Worm (Caenorhabditis elegans) whole organism, L1 larva: ENCODE data around the gene scl-6.

Source experiments
- C16A3.4 ChIP-seq: fragments of 150-350 bp; optimal IDR thresholded peaks from 2 replicates; lab custom pipeline; 2014; ENCODE audit warnings: missing biosample characterization, missing genetic modification characterization
- C34B4.2 ChIP-seq: sonication (generic microtip); optimal IDR thresholded peaks from 2 replicates; lab custom pipeline; 2017; ENCODE audit warnings: mild to moderate bottlenecking, missing genetic modification characterization, missing compliant biosample characterization
- aha-1 ChIP-seq: fragments of 150-350 bp; optimal IDR thresholded peaks from 2 replicates; lab custom pipeline; 2014; ENCODE audit warnings: missing biosample characterization, missing genetic modification characterization
- ceh-8 ChIP-seq: fragments of 200-800 bp; sonication (Bioruptor generic); optimal IDR thresholded peaks from 2 replicates; lab custom pipeline; 2018; ENCODE audit warnings: mild to moderate bottlenecking, missing genetic modification characterization, moderate library complexity, missing compliant biosample characterization
- ceh-88 ChIP-seq: fragments of 200-800 bp; sonication (Bioruptor generic); IDR thresholded peaks from 2 replicates; pipeline ENCODE4 v1.3.6; 2022; ENCODE audit warnings: missing genetic modification characterization, missing compliant biosample characterization
- ceh-90 ChIP-seq: sonication (generic microtip); optimal IDR thresholded peaks from 2 replicates; lab custom pipeline; 2016; ENCODE audit warnings: missing genetic modification characterization, missing compliant biosample characterization
- dsc-1 ChIP-seq: sonication (generic microtip); optimal IDR thresholded peaks from 2 replicates; lab custom pipeline; 2016; ENCODE audit warnings: mild to moderate bottlenecking, missing genetic modification characterization, missing compliant biosample characterization
- efl-1 ChIP-seq, 4 experiments: fragments of 150-350 bp; optimal IDR thresholded peaks in 3 of 4; peaks in 1 of 4; 1 replicate in 1 of 4; 2 replicates in 3 of 4; lab custom pipeline; 2014; ENCODE audit warnings: missing biosample characterization in 2 of 4, missing genetic modification characterization in 2 of 4, missing genetic modification reagents in 2 of 4
- elt-2 ChIP-seq: sonication (generic microtip); optimal IDR thresholded peaks from 2 replicates; lab custom pipeline; 2016; ENCODE audit warnings: missing genetic modification characterization, mild to moderate bottlenecking, inconsistent platforms, missing compliant biosample characterization, missing genetic modification reagents
- fkh-10 ChIP-seq: sonication (generic microtip); optimal IDR thresholded peaks from 2 replicates; lab custom pipeline; 2017; ENCODE audit warnings: missing biosample characterization, missing genetic modification reagents, missing genetic modification characterization
- fkh-4 ChIP-seq: sonication (generic microtip); optimal IDR thresholded peaks from 2 replicates; lab custom pipeline; 2016; ENCODE audit warnings: missing compliant biosample characterization, missing genetic modification characterization, borderline replicate concordance
- fkh-8 ChIP-seq: sonication (generic microtip); optimal IDR thresholded peaks from 2 replicates; lab custom pipeline; 2016; ENCODE audit warnings: mild to moderate bottlenecking, missing genetic modification characterization, missing compliant biosample characterization
- grh-1 ChIP-seq: fragments of 200-800 bp; sonication (Bioruptor generic); IDR thresholded peaks from 2 replicates; pipeline ENCODE4 v1.3.6; 2022; ENCODE audit warnings: missing genetic modification reagents, missing genetic modification characterization, missing compliant biosample characterization
- hlh-4 ChIP-seq: sonication (generic microtip); optimal IDR thresholded peaks from 2 replicates; lab custom pipeline; 2016; ENCODE audit warnings: mild to moderate bottlenecking, missing genetic modification characterization, missing compliant biosample characterization
- irx-1 ChIP-seq: sonication (generic microtip); optimal IDR thresholded peaks from 2 replicates; lab custom pipeline; 2016; ENCODE audit warnings: missing genetic modification characterization, missing compliant biosample characterization
- isw-1 ChIP-seq: fragments of 200-800 bp; sonication (Bioruptor generic); IDR thresholded peaks from 2 replicates; pipeline ENCODE4 v1.3.6; 2022; ENCODE audit warnings: missing genetic modification characterization, missing compliant biosample characterization
- jun-1 ChIP-seq: fragments of 150-350 bp; optimal IDR thresholded peaks from 2 replicates; lab custom pipeline; 2014; ENCODE audit warnings: missing biosample characterization, missing genetic modification reagents, missing genetic modification characterization
- lin-15B ChIP-seq: fragments of 150-350 bp; sonication (generic microtip); optimal IDR thresholded peaks from 3 replicates; lab custom pipeline; 2014; ENCODE audit warnings: missing biosample characterization, missing genetic modification characterization
- lin-35 ChIP-seq, 2 experiments: fragments of 150-350 bp; optimal IDR thresholded peaks; 2 replicates each; lab custom pipeline; 2014; ENCODE audit warnings: missing biosample characterization in 2 of 2, missing genetic modification characterization in 2 of 2, missing genetic modification reagents in 2 of 2
- nhr-12 ChIP-seq: sonication (generic microtip); optimal IDR thresholded peaks from 2 replicates; lab custom pipeline; 2017; ENCODE audit warnings: missing biosample characterization, missing genetic modification characterization
- nhr-19 ChIP-seq: fragments of 200-800 bp; sonication (Bioruptor generic); conservative IDR thresholded peaks from 2 replicates; pipeline ENCODE4 v1.3.6; 2022; ENCODE audit warnings: missing genetic modification characterization, missing compliant biosample characterization
- nhr-47 ChIP-seq: sonication (generic microtip); optimal IDR thresholded peaks from 2 replicates; lab custom pipeline; 2016; ENCODE audit warnings: mild to moderate bottlenecking, missing genetic modification characterization, moderate library complexity, missing compliant biosample characterization
- nhr-71 ChIP-seq: sonication (generic microtip); optimal IDR thresholded peaks from 2 replicates; lab custom pipeline; 2016; ENCODE audit warnings: mild to moderate bottlenecking, missing genetic modification characterization, moderate library complexity, missing compliant biosample characterization
- nhr-76 ChIP-seq: sonication (generic microtip); optimal IDR thresholded peaks from 2 replicates; lab custom pipeline; 2017; ENCODE audit warnings: missing biosample characterization, missing genetic modification characterization
- pag-3 ChIP-seq: sonication (generic microtip); optimal IDR thresholded peaks from 2 replicates; lab custom pipeline; 2017; ENCODE audit warnings: missing genetic modification characterization, mild to moderate bottlenecking, missing compliant biosample characterization, antibody characterized with exemption, borderline replicate concordance; ENCODE audit not compliant: insufficient read depth
- skn-1 ChIP-seq: fragments of 150-350 bp; optimal IDR thresholded peaks from 2 replicates; lab custom pipeline; 2014; ENCODE audit warnings: missing biosample characterization, missing genetic modification characterization
- sup-37 ChIP-seq: fragments of 200-800 bp; sonication (Bioruptor generic); optimal IDR thresholded peaks from 2 replicates; lab custom pipeline; 2018; ENCODE audit warnings: mild to moderate bottlenecking, missing genetic modification characterization, missing compliant biosample characterization
- unc-62 ChIP-seq: fragments of 150-350 bp; optimal IDR thresholded peaks from 2 replicates; lab custom pipeline; 2014; ENCODE audit warnings: missing biosample characterization, missing genetic modification reagents, missing genetic modification characterization
- vab-15 ChIP-seq: sonication (generic microtip); optimal IDR thresholded peaks from 2 replicates; lab custom pipeline; 2017; ENCODE audit warnings: missing genotype, mild to moderate bottlenecking, missing genetic modification characterization, missing compliant biosample characterization
- ztf-11 ChIP-seq, 2 experiments: sonication (generic microtip); optimal IDR thresholded peaks; 2 replicates each; lab custom pipeline; 2016 to 2017; ENCODE audit warnings: missing genetic modification characterization in 2 of 2, missing biosample characterization in 1 of 2, missing compliant biosample characterization in 1 of 2

The scl-6 gene

DNA sequence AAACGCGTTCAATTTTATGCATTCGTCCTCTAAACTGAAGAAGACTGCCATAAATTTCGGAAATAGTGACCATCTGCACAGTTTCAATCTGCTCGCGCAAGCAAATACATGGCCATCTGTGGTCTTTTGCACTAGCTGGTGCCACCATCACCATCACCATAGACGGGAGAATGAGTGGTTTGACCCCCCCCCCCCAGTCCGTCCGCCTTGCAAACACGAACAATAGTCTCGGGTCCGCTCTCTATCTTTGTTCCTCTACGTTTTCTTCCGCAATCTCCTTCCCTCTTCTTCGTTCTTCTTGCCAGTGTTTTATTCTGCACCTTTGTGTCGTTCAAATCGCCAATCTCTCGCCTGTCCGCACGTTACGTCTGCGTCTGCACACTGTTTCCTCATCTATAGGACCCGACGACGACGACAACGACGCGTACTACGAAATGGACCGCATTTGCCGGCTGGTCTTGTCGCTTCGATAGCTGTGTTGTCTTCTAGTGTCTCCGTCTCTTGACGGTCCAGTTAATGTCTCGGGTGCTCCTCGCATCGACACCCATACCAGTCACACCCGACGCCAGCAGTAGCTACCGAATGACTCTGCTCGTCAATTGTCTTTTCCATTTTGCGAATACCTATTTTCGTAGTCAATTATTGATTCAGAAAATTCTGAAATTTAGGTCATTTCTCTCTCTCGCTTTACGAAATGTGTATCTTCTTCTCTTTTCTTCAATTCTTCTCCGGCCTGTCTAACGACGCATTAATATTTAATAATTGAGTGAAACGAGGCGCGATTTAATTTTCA, 38.7 kb upstream of the scl-6 start (continued):
- TF ChIP-seq jun-1 (tag; lab: Kevin White, UChicago) (no peak), lin-15B (tag; lab: Kevin White, UChicago) (no peak), isw-1 (GFP tag; lab: Robert Waterston, UW) (no peak), nhr-76 (no peak), skn-1 (tag; lab: Kevin White, UChicago) (no peak), nhr-71 (no peak), ztf-11 (tag; optimal IDR thresholded peaks at IDR 0.05; lab: Kevin White, UChicago) (peak in 1 of 2 experiments; percentile 17), grh-1 (GFP tag; lab: Robert Waterston, UW) (no peak), ceh-8 (GFP tag; lab: Kevin White, UChicago) (no peak), nhr-47 (tag; lab: Kevin White, UChicago) (peak; percentile 22), nhr-19 (GFP tag; lab: Robert Waterston, UW) (no peak; the same call in 1 of the 2 replicates), fkh-4 (tag; lab: Kevin White, UChicago) (no peak), pag-3 (tag; lab: Kevin White, UChicago) (no peak), vab-15 (no peak), irx-1 (tag; lab: Kevin White, UChicago) (no peak), C34B4.2 (tag; lab: Kevin White, UChicago) (no peak), sup-37 (GFP tag; lab: Kevin White, UChicago) (no peak), C16A3.4 (tag; lab: Kevin White, UChicago) (peak; percentile 3), nhr-12 (tag; lab: Kevin White, UChicago) (no peak)

DNA sequence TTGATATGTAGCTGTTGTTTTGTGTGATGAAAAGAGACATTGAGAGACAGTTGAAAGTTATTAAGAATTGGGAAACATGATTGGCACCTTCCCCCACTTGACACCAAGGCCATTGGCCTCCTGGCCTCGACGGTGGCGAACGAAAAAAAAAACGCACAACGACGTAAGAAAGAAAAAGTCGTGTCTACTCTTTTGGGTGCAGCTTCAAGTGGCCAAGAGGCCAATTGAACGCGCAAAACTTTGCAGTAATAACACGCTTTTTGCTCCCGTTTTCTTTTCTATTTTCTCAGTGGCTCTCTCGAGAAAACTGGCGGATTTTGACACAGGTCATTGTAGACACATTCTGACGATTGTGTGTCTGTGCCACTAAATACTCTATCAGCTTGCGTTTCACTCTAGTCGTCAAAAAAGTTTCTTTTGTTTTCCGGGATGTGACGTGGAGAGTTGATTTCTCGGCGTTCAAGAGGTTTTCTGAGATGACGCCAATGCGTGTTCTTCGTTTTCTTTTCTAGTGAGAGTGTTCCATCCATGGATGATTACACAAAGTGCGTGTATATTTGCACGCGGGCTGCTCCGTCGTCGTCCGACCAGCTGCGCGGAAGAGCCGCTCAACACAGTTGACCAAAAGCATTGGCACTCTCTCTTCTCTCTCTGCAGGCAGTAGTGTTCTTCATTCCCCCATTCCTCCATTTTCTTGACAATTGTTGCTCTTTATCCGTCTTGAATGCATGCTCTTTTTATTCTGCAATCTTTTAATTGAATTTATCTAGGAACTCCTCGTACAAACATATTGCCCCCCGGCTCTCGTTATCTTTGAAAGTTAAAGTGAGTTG, 37.9 kb upstream of the scl-6 start:
- no peak for TF ChIP-seq hlh-4 (tag; lab: Kevin White, UChicago)
- TF ChIP-seq efl-1 (optimal IDR thresholded peaks at IDR 0.05; lab: Kevin White, UChicago): no peak
- TF ChIP-seq efl-1 (GFP tag; optimal IDR thresholded peaks at IDR 0.05 in 1 of 2; lab: Kevin White, UChicago): peak in 1 of 2 experiments; percentile 55

DNA sequence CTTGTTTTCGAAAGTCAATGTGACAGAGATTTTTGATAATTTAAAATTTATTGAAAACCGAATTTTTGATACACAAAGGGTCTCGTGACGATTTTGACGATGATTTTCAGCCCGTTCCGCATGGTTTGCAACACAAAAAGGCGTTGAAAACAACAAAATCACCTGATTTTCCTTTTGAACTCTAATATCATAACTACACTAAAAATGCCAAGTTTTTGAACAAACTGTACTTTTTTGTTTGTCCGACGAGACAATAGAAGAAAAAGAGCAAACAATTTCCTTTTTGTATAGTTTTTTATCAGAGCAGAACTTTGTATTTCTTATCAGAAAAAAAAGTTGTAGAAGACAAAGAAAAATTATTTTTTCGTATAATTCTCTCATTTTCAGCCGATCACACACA, 36.4 kb upstream of the scl-6 start:
- no peak for TF ChIP-seq ztf-11 (tag; optimal IDR thresholded peaks at IDR 0.05; lab: Kevin White, UChicago)
- no peak for TF ChIP-seq efl-1 (optimal IDR thresholded peaks at IDR 0.05; lab: Kevin White, UChicago)
- TF ChIP-seq efl-1 (GFP tag; optimal IDR thresholded peaks at IDR 0.05 in 1 of 2; lab: Kevin White, UChicago): peak in 1 of 2 experiments; percentile 77
- peak; percentile 8 for TF ChIP-seq elt-2
- TF ChIP-seq lin-35 (GFP tag; optimal IDR thresholded peaks at IDR 0.05; lab: Kevin White, UChicago): peak in 1 of 2 experiments; percentile 24
- TF ChIP-seq, all 84 proteins: peak for 3

DNA sequence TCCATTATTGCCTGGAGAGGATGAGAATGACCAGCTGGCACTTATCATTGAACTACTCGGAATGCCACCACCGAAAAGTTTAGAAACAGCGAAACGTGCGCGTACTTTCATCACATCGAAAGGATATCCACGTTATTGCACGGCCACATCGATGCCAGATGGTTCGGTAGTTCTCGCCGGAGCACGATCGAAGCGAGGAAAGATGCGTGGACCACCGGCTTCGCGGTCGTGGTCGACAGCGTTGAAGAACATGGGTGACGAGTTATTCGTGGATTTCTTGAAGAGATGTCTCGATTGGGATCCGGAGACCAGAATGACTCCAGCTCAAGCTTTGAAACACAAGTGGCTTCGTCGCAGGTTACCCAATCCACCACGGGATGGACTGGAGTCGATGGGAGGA, 35.0 kb upstream of the scl-6 start:
- TF ChIP-seq ceh-8 (GFP tag; lab: Kevin White, UChicago) (no peak), dsc-1 (tag; lab: Kevin White, UChicago) (peak; percentile 20), unc-62 (GFP tag; lab: Kevin White, UChicago) (no peak), efl-1 (optimal IDR thresholded peaks at IDR 0.05; lab: Kevin White, UChicago) (no peak), efl-1 (GFP tag; optimal IDR thresholded peaks at IDR 0.05 in 1 of 2; lab: Kevin White, UChicago) (no peak), ceh-90 (tag; lab: Kevin White, UChicago) (no peak), pag-3 (tag; lab: Kevin White, UChicago) (no peak), nhr-47 (tag; lab: Kevin White, UChicago) (peak; percentile 22), ceh-88 (no peak), fkh-8 (tag; lab: Kevin White, UChicago) (no peak)
- TF ChIP-seq, all 84 proteins: peak for 2

DNA sequence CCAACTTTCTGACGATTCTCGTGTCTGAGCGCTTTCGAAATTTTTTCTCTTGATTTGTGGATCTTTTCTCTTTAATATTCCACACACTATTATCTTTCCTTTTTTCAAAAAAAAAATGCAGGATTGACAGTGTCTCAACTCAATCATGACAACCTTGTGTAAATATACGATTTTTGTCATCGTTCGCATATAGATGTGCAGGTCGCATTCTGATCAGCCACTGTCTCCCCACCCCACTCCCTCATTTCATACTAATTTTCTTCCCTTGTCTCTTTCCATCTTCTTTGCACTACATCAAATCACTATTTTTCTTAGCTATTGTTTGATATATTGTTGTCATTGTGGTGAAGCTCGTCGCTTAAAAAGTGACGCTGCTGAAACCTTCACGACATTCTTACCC, 33.2 kb upstream of the scl-6 start:
- TF ChIP-seq aha-1 (tag; lab: Kevin White, UChicago) (no peak), grh-1 (GFP tag; lab: Robert Waterston, UW) (no peak), fkh-10 (no peak), efl-1 (optimal IDR thresholded peaks at IDR 0.05; lab: Kevin White, UChicago) (no peak), efl-1 (GFP tag; optimal IDR thresholded peaks at IDR 0.05 in 1 of 2; lab: Kevin White, UChicago) (peak in 1 of 2 experiments; percentile 64), dsc-1 (tag; lab: Kevin White, UChicago) (no peak)
